Worm (Caenorhabditis elegans): ENCODE data around the gene glb-34.

DNA sequence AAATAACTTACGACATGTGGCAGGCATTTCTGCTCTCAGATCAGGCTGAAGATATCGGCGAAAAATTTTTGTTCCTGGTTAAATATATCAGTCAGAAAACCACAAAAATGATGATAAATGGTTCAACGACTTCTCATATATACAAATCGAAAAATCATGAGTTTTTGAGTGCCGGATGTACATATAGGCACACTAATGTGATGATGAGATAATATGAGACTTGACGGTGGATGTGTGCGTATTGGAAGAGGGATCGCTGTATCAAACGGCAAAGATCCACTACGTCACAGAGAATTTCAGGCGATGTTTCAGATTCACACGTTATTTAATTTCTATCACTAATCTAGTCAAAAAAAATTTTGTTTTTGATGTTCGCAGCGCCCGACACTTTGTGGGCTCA is at the start of gene glb-34:
- TF ChIP-seq flt-1 (GFP tag; IDR thresholded peaks at IDR 0.05) (no peak), klf-2 (GFP tag; conservative IDR thresholded peaks at IDR 0.05) (no peak), cog-1 (tag; optimal IDR thresholded peaks at IDR 0.05) (no peak), ztf-29 (GFP tag; IDR thresholded peaks at IDR 0.05) (no peak), tab-1 (GFP tag; IDR thresholded peaks at IDR 0.05) (no peak), ztf-23 (GFP tag; IDR thresholded peaks at IDR 0.05) (no peak), med-1 (GFP tag; optimal IDR thresholded peaks at IDR 0.05; ENCODE audit: insufficient read depth) (no peak), T22C8.4 (GFP tag; IDR thresholded peaks at IDR 0.05) (no peak), ref-1 (GFP tag; conservative IDR thresholded peaks at IDR 0.05) (no peak)

All from whole organism, midembryonic.